Worm (Caenorhabditis elegans) whole organism, L1 larva: ENCODE measurements around the gene T25B2.2.
A peak's percentile ranks its signal among the peaks of the same experiment; 100 is the strongest.

Experiments
- C04F5.9 ChIP-seq: sonication (generic microtip); optimal IDR thresholded peaks from 2 replicates; lab custom pipeline; 2016; ENCODE audit warnings: missing genetic modification characterization, missing compliant biosample characterization
- ceh-63 ChIP-seq: fragments of 200-800 bp; sonication (Bioruptor generic); optimal IDR thresholded peaks from 2 replicates; lab custom pipeline; 2018; ENCODE audit warnings: mild to moderate bottlenecking, missing genetic modification characterization, missing compliant biosample characterization
- ceh-8 ChIP-seq: fragments of 200-800 bp; sonication (Bioruptor generic); optimal IDR thresholded peaks from 2 replicates; lab custom pipeline; 2018; ENCODE audit warnings: mild to moderate bottlenecking, missing genetic modification characterization, moderate library complexity, missing compliant biosample characterization
- ceh-90 ChIP-seq: sonication (generic microtip); optimal IDR thresholded peaks from 2 replicates; lab custom pipeline; 2016; ENCODE audit warnings: missing genetic modification characterization, missing compliant biosample characterization
- dsc-1 ChIP-seq: sonication (generic microtip); optimal IDR thresholded peaks from 2 replicates; lab custom pipeline; 2016; ENCODE audit warnings: mild to moderate bottlenecking, missing genetic modification characterization, missing compliant biosample characterization
- elt-3 ChIP-seq, 6 experiments: fragments of 150-350 bp in 1 of 6; sonication (generic microtip); optimal IDR thresholded peaks; 2 replicates each; lab custom pipeline; 2017 to 2018; ENCODE audit warnings: missing biosample characterization in 6 of 6, missing genetic modification characterization in 6 of 6, inconsistent platforms in 1 of 6
- ets-5 ChIP-seq: fragments of 200-800 bp; sonication (Bioruptor generic); IDR thresholded peaks from 2 replicates; pipeline ENCODE4 v1.3.6; 2022; ENCODE audit warnings: missing genetic modification characterization, missing compliant biosample characterization
- fkh-10 ChIP-seq: sonication (generic microtip); optimal IDR thresholded peaks from 2 replicates; lab custom pipeline; 2017; ENCODE audit warnings: missing biosample characterization, missing genetic modification reagents, missing genetic modification characterization
- fkh-4 ChIP-seq: sonication (generic microtip); optimal IDR thresholded peaks from 2 replicates; lab custom pipeline; 2016; ENCODE audit warnings: missing compliant biosample characterization, missing genetic modification characterization, borderline replicate concordance
- hlh-17 ChIP-seq: fragments of 200-800 bp; sonication (Bioruptor generic); optimal IDR thresholded peaks from 2 replicates; lab custom pipeline; 2018; ENCODE audit warnings: missing genetic modification characterization, mild to moderate bottlenecking, missing compliant biosample characterization, moderate library complexity, borderline replicate concordance
- lin-14 ChIP-seq: fragments of 200-800 bp; sonication (Bioruptor generic); optimal IDR thresholded peaks from 2 replicates; lab custom pipeline; 2018; ENCODE audit warnings: mild to moderate bottlenecking, missing genetic modification characterization, moderate library complexity, missing compliant biosample characterization
- nhr-11 ChIP-seq: fragments of 150-350 bp; optimal IDR thresholded peaks from 2 replicates; lab custom pipeline; 2014; ENCODE audit warnings: missing biosample characterization, missing genetic modification characterization
- swsn-7 ChIP-seq: sonication (generic microtip); optimal IDR thresholded peaks from 2 replicates; lab custom pipeline; 2016; ENCODE audit warnings: missing genetic modification characterization, missing compliant biosample characterization
- unc-30 ChIP-seq: sonication (generic microtip); optimal IDR thresholded peaks from 2 replicates; lab custom pipeline; 2017; ENCODE audit warnings: missing biosample characterization, missing genetic modification characterization
- unc-62 ChIP-seq: fragments of 150-350 bp; optimal IDR thresholded peaks from 2 replicates; lab custom pipeline; 2014; ENCODE audit warnings: missing biosample characterization, missing genetic modification reagents, missing genetic modification characterization
- xbp-1 ChIP-seq: sonication (generic microtip); optimal IDR thresholded peaks from 2 replicates; lab custom pipeline; 2016; ENCODE audit warnings: missing genetic modification characterization, missing compliant biosample characterization

T25B2.2 gene

ce11 chrX:6219892-6220291 lies 50.4 kb downstream of the T25B2.2 start (continued):
- peak in 1 of 6 experiments; percentile 58 for TF ChIP-seq elt-3 (tag; optimal IDR thresholded peaks at IDR 0.05; lab: Kevin White, UChicago)
- TF ChIP-seq ceh-63 (GFP tag; lab: Kevin White, UChicago), result no peak
- TF ChIP-seq C04F5.9 (tag; lab: Kevin White, UChicago), result no peak
- TF ChIP-seq ceh-8 (GFP tag; lab: Kevin White, UChicago), result no peak
- TF ChIP-seq ets-5 (GFP tag; lab: Robert Waterston, UW), result no peak
- TF ChIP-seq unc-30 (tag; lab: Kevin White, UChicago), result no peak
- TF ChIP-seq ceh-90 (tag; lab: Kevin White, UChicago), result no peak
- no peak for TF ChIP-seq hlh-17 (GFP tag; lab: Kevin White, UChicago)
- TF ChIP-seq xbp-1 (tag; lab: Kevin White, UChicago), result peak; percentile 64
- TF ChIP-seq, all 84 proteins: peak for 31

ce11 chrX:6221097-6221496 lies 51.7 kb downstream of the T25B2.2 start:
- TF ChIP-seq nhr-11 (tag; lab: Kevin White, UChicago), result no peak
- no peak for TF ChIP-seq unc-62 (GFP tag; lab: Kevin White, UChicago)
- no peak for TF ChIP-seq swsn-7
- TF ChIP-seq dsc-1 (tag; lab: Kevin White, UChicago), result peak; percentile 96
- TF ChIP-seq ceh-63 (GFP tag; lab: Kevin White, UChicago), result no peak
- TF ChIP-seq fkh-4 (tag; lab: Kevin White, UChicago), result peak; percentile 61
- TF ChIP-seq lin-14 (GFP tag; lab: Kevin White, UChicago), result no peak
- no peak for TF ChIP-seq fkh-10 (GFP tag; lab: Kevin White, UChicago)
